Worm (Caenorhabditis elegans) whole organism, L1 larva: ENCODE measurements around the gene sdhd-1.
A peak's percentile ranks its signal among the peaks of the same experiment; 100 is the strongest.

ENCODE experiments used
- C04F5.9 ChIP-seq: sonication (generic microtip); optimal IDR thresholded peaks from 2 replicates; lab custom pipeline; 2016; ENCODE audit warnings: missing genetic modification characterization, missing compliant biosample characterization
- C16A3.4 ChIP-seq: fragments of 150-350 bp; optimal IDR thresholded peaks from 2 replicates; lab custom pipeline; 2014; ENCODE audit warnings: missing biosample characterization, missing genetic modification characterization
- C34B4.2 ChIP-seq: sonication (generic microtip); optimal IDR thresholded peaks from 2 replicates; lab custom pipeline; 2017; ENCODE audit warnings: mild to moderate bottlenecking, missing genetic modification characterization, missing compliant biosample characterization
- aha-1 ChIP-seq: fragments of 150-350 bp; optimal IDR thresholded peaks from 2 replicates; lab custom pipeline; 2014; ENCODE audit warnings: missing biosample characterization, missing genetic modification characterization
- aly-2 ChIP-seq: fragments of 150-350 bp; optimal IDR thresholded peaks from 2 replicates; lab custom pipeline; 2014; ENCODE audit warnings: missing biosample characterization, missing genetic modification characterization
- ama-1 ChIP-seq: fragments of 150-350 bp; optimal IDR thresholded peaks from 2 replicates; lab custom pipeline; 2014
- blmp-1 ChIP-seq: fragments of 150-350 bp; optimal IDR thresholded peaks from 2 replicates; lab custom pipeline; 2014; ENCODE audit warnings: missing biosample characterization, missing genetic modification characterization
- ceh-63 ChIP-seq: fragments of 200-800 bp; sonication (Bioruptor generic); optimal IDR thresholded peaks from 2 replicates; lab custom pipeline; 2018; ENCODE audit warnings: mild to moderate bottlenecking, missing genetic modification characterization, missing compliant biosample characterization
- ceh-82 ChIP-seq, 3 experiments: fragments of 150-350 bp in 1 of 3; sonication (generic microtip) in 2 of 3; optimal IDR thresholded peaks; 2 replicates each; lab custom pipeline; 2014 to 2017; ENCODE audit warnings: missing biosample characterization in 3 of 3, missing genetic modification characterization in 3 of 3
- ceh-90 ChIP-seq: sonication (generic microtip); optimal IDR thresholded peaks from 2 replicates; lab custom pipeline; 2016; ENCODE audit warnings: missing genetic modification characterization, missing compliant biosample characterization
- ces-1 ChIP-seq: fragments of 150-350 bp; optimal IDR thresholded peaks from 2 replicates; lab custom pipeline; 2014; ENCODE audit warnings: missing biosample characterization, missing genetic modification reagents, missing genetic modification characterization
- dpl-1 ChIP-seq, 3 experiments: fragments of 150-350 bp in 2 of 3; sonication (generic microtip) in 1 of 3; optimal IDR thresholded peaks; 2 replicates each; lab custom pipeline; 2014 to 2017; ENCODE audit warnings: missing biosample characterization in 3 of 3, missing genetic modification characterization in 3 of 3, missing genetic modification reagents in 3 of 3
- dsc-1 ChIP-seq: sonication (generic microtip); optimal IDR thresholded peaks from 2 replicates; lab custom pipeline; 2016; ENCODE audit warnings: mild to moderate bottlenecking, missing genetic modification characterization, missing compliant biosample characterization
- efl-3 ChIP-seq: fragments of 200-800 bp; sonication (Bioruptor generic); optimal IDR thresholded peaks from 2 replicates; lab custom pipeline; 2018; ENCODE audit warnings: mild to moderate bottlenecking, missing genetic modification characterization, missing compliant biosample characterization
- egl-27 ChIP-seq, 2 experiments: fragments of 150-350 bp in 1 of 2; sonication (generic microtip); optimal IDR thresholded peaks; 3 replicates each; lab custom pipeline; 2017 to 2018; ENCODE audit warnings: missing biosample characterization in 2 of 2, missing genetic modification characterization in 2 of 2, missing genetic modification reagents in 2 of 2
- elt-2 ChIP-seq: sonication (generic microtip); optimal IDR thresholded peaks from 2 replicates; lab custom pipeline; 2016; ENCODE audit warnings: missing genetic modification characterization, mild to moderate bottlenecking, inconsistent platforms, missing compliant biosample characterization, missing genetic modification reagents
- elt-3 ChIP-seq, 6 experiments: fragments of 150-350 bp in 1 of 6; sonication (generic microtip); optimal IDR thresholded peaks; 2 replicates each; lab custom pipeline; 2017 to 2018; ENCODE audit warnings: missing biosample characterization in 6 of 6, missing genetic modification characterization in 6 of 6, inconsistent platforms in 1 of 6
- fkh-10 ChIP-seq: sonication (generic microtip); optimal IDR thresholded peaks from 2 replicates; lab custom pipeline; 2017; ENCODE audit warnings: missing biosample characterization, missing genetic modification reagents, missing genetic modification characterization
- fkh-4 ChIP-seq: sonication (generic microtip); optimal IDR thresholded peaks from 2 replicates; lab custom pipeline; 2016; ENCODE audit warnings: missing compliant biosample characterization, missing genetic modification characterization, borderline replicate concordance
- fkh-8 ChIP-seq: sonication (generic microtip); optimal IDR thresholded peaks from 2 replicates; lab custom pipeline; 2016; ENCODE audit warnings: mild to moderate bottlenecking, missing genetic modification characterization, missing compliant biosample characterization
- grh-1 ChIP-seq: fragments of 200-800 bp; sonication (Bioruptor generic); IDR thresholded peaks from 2 replicates; pipeline ENCODE4 v1.3.6; 2022; ENCODE audit warnings: missing genetic modification reagents, missing genetic modification characterization, missing compliant biosample characterization
- hlh-17 ChIP-seq: fragments of 200-800 bp; sonication (Bioruptor generic); optimal IDR thresholded peaks from 2 replicates; lab custom pipeline; 2018; ENCODE audit warnings: missing genetic modification characterization, mild to moderate bottlenecking, missing compliant biosample characterization, moderate library complexity, borderline replicate concordance
- hpl-2 ChIP-seq: fragments of 150-350 bp; optimal IDR thresholded peaks from 2 replicates; lab custom pipeline; 2014; ENCODE audit warnings: missing biosample characterization, missing genetic modification reagents, missing genetic modification characterization
- irx-1 ChIP-seq: sonication (generic microtip); optimal IDR thresholded peaks from 2 replicates; lab custom pipeline; 2016; ENCODE audit warnings: missing genetic modification characterization, missing compliant biosample characterization
- isw-1 ChIP-seq: fragments of 200-800 bp; sonication (Bioruptor generic); IDR thresholded peaks from 2 replicates; pipeline ENCODE4 v1.3.6; 2022; ENCODE audit warnings: missing genetic modification characterization, missing compliant biosample characterization
- jun-1 ChIP-seq: fragments of 150-350 bp; optimal IDR thresholded peaks from 2 replicates; lab custom pipeline; 2014; ENCODE audit warnings: missing biosample characterization, missing genetic modification reagents, missing genetic modification characterization
- lin-14 ChIP-seq: fragments of 200-800 bp; sonication (Bioruptor generic); optimal IDR thresholded peaks from 2 replicates; lab custom pipeline; 2018; ENCODE audit warnings: mild to moderate bottlenecking, missing genetic modification characterization, moderate library complexity, missing compliant biosample characterization
- lin-35 ChIP-seq, 2 experiments: fragments of 150-350 bp; optimal IDR thresholded peaks; 2 replicates each; lab custom pipeline; 2014; ENCODE audit warnings: missing biosample characterization in 2 of 2, missing genetic modification characterization in 2 of 2, missing genetic modification reagents in 2 of 2
- lsy-2 ChIP-seq, 2 experiments: fragments of 150-350 bp; optimal IDR thresholded peaks; 2 replicates each; lab custom pipeline; 2014; ENCODE audit warnings: missing biosample characterization in 2 of 2, missing genetic modification characterization in 2 of 2
- mef-2 ChIP-seq: fragments of 150-350 bp; optimal IDR thresholded peaks from 2 replicates; lab custom pipeline; 2014; ENCODE audit warnings: missing biosample characterization, missing genetic modification characterization
- mep-1 ChIP-seq: fragments of 150-350 bp; optimal IDR thresholded peaks from 2 replicates; lab custom pipeline; 2014; ENCODE audit warnings: missing biosample characterization, missing genetic modification characterization
- nhr-12 ChIP-seq: sonication (generic microtip); optimal IDR thresholded peaks from 2 replicates; lab custom pipeline; 2017; ENCODE audit warnings: missing biosample characterization, missing genetic modification characterization
- nhr-20 ChIP-seq: sonication (generic microtip); optimal IDR thresholded peaks from 2 replicates; lab custom pipeline; 2016; ENCODE audit warnings: mild to moderate bottlenecking, missing genetic modification characterization, missing compliant biosample characterization
- nhr-237 ChIP-seq: fragments of 150-350 bp; optimal IDR thresholded peaks from 2 replicates; lab custom pipeline; 2014; ENCODE audit warnings: missing biosample characterization, missing genetic modification characterization
- nhr-28 ChIP-seq: fragments of 150-350 bp; optimal IDR thresholded peaks from 2 replicates; lab custom pipeline; 2014; ENCODE audit warnings: missing biosample characterization, missing genetic modification characterization
- nhr-71 ChIP-seq: sonication (generic microtip); optimal IDR thresholded peaks from 2 replicates; lab custom pipeline; 2016; ENCODE audit warnings: mild to moderate bottlenecking, missing genetic modification characterization, moderate library complexity, missing compliant biosample characterization
- nhr-76 ChIP-seq: sonication (generic microtip); optimal IDR thresholded peaks from 2 replicates; lab custom pipeline; 2017; ENCODE audit warnings: missing biosample characterization, missing genetic modification characterization
- nhr-84 ChIP-seq: sonication (generic microtip); optimal IDR thresholded peaks from 2 replicates; lab custom pipeline; 2017; ENCODE audit warnings: missing biosample characterization, missing genetic modification characterization
- nhr-85 ChIP-seq: sonication (generic microtip); peaks from one replicate; lab custom pipeline; 2016; ENCODE audit warnings: missing genetic modification characterization, inconsistent platforms, missing compliant biosample characterization
- nhr-90 ChIP-seq: sonication (generic microtip); optimal IDR thresholded peaks from 2 replicates; lab custom pipeline; 2016; ENCODE audit warnings: mild to moderate bottlenecking, missing genetic modification characterization, missing compliant biosample characterization; ENCODE audit not compliant: poor library complexity
- pag-3 ChIP-seq: sonication (generic microtip); optimal IDR thresholded peaks from 2 replicates; lab custom pipeline; 2017; ENCODE audit warnings: missing genetic modification characterization, mild to moderate bottlenecking, missing compliant biosample characterization, antibody characterized with exemption, borderline replicate concordance; ENCODE audit not compliant: insufficient read depth
- skn-1 ChIP-seq: fragments of 150-350 bp; optimal IDR thresholded peaks from 2 replicates; lab custom pipeline; 2014; ENCODE audit warnings: missing biosample characterization, missing genetic modification characterization
- snpc-4 ChIP-seq: fragments of 150-350 bp; optimal IDR thresholded peaks from 2 replicates; lab custom pipeline; 2014; ENCODE audit warnings: missing biosample characterization, missing genetic modification characterization
- sup-37 ChIP-seq: fragments of 200-800 bp; sonication (Bioruptor generic); optimal IDR thresholded peaks from 2 replicates; lab custom pipeline; 2018; ENCODE audit warnings: mild to moderate bottlenecking, missing genetic modification characterization, missing compliant biosample characterization
- swsn-7 ChIP-seq: sonication (generic microtip); optimal IDR thresholded peaks from 2 replicates; lab custom pipeline; 2016; ENCODE audit warnings: missing genetic modification characterization, missing compliant biosample characterization
- unc-130 ChIP-seq: fragments of 150-350 bp; optimal IDR thresholded peaks from 2 replicates; lab custom pipeline; 2017; ENCODE audit warnings: missing biosample characterization, missing genetic modification characterization, inconsistent platforms
- unc-62 ChIP-seq: fragments of 150-350 bp; optimal IDR thresholded peaks from 2 replicates; lab custom pipeline; 2014; ENCODE audit warnings: missing biosample characterization, missing genetic modification reagents, missing genetic modification characterization
- unc-86 ChIP-seq: sonication (generic microtip); optimal IDR thresholded peaks from 2 replicates; lab custom pipeline; 2016; ENCODE audit warnings: missing genetic modification characterization, missing compliant biosample characterization
- unc-98 ChIP-seq: fragments of 200-800 bp; sonication (Bioruptor generic); IDR thresholded peaks from 2 replicates; pipeline ENCODE4 v1.3.6; 2022; ENCODE audit warnings: missing genetic modification characterization, missing compliant biosample characterization
- vab-15 ChIP-seq: sonication (generic microtip); optimal IDR thresholded peaks from 2 replicates; lab custom pipeline; 2017; ENCODE audit warnings: missing genotype, mild to moderate bottlenecking, missing genetic modification characterization, missing compliant biosample characterization
- xbp-1 ChIP-seq: sonication (generic microtip); optimal IDR thresholded peaks from 2 replicates; lab custom pipeline; 2016; ENCODE audit warnings: missing genetic modification characterization, missing compliant biosample characterization
- zip-4 ChIP-seq: fragments of 200-800 bp; sonication (Bioruptor generic); optimal IDR thresholded peaks from 2 replicates; lab custom pipeline; 2018; ENCODE audit warnings: mild to moderate bottlenecking, missing genetic modification characterization, moderate library complexity, missing compliant biosample characterization
- ztf-11 ChIP-seq, 2 experiments: sonication (generic microtip); optimal IDR thresholded peaks; 2 replicates each; lab custom pipeline; 2016 to 2017; ENCODE audit warnings: missing genetic modification characterization in 2 of 2, missing biosample characterization in 1 of 2, missing compliant biosample characterization in 1 of 2
- ztf-4 ChIP-seq: fragments of 150-350 bp; optimal IDR thresholded peaks from 2 replicates; lab custom pipeline; 2014; ENCODE audit warnings: missing biosample characterization, missing genetic modification characterization

Gene sdhd-1

ce11 chrII:11049876-11050275, at the start of gene sdhd-1, which contains the start of gene ilkp-1:
sdhd-1 (minus strand) TSS chrII:11049913.
ilkp-1 (plus strand) TSS chrII:11050255.
- TF ChIP-seq mef-2 (tag; lab: Kevin White, UChicago) = no peak
- peak in 1 of 3 experiments; percentile 31 for TF ChIP-seq ceh-82 (tag; optimal IDR thresholded peaks at IDR 0.05; lab: Kevin White, UChicago)
- TF ChIP-seq hlh-17 (GFP tag; lab: Kevin White, UChicago) = no peak
- no peak for TF ChIP-seq ztf-4
- no peak for TF ChIP-seq ama-1 (lab: Kevin White, UChicago)
- no peak for TF ChIP-seq C34B4.2 (tag; lab: Kevin White, UChicago)
- TF ChIP-seq ztf-11 (tag; optimal IDR thresholded peaks at IDR 0.05; lab: Kevin White, UChicago) = no peak
- peak; percentile 59 for TF ChIP-seq nhr-71 (tag; lab: Kevin White, UChicago)
- TF ChIP-seq fkh-8 (tag; lab: Kevin White, UChicago) = no peak
- TF ChIP-seq pag-3 = no peak
- TF ChIP-seq mep-1 (tag; lab: Kevin White, UChicago) = peak; percentile 69
- no peak for TF ChIP-seq nhr-237 (tag; lab: Kevin White, UChicago)
- peak; percentile 32 for TF ChIP-seq skn-1
- TF ChIP-seq C04F5.9 (tag; lab: Kevin White, UChicago) = no peak
- no peak for TF ChIP-seq nhr-28 (tag; lab: Kevin White, UChicago)
- no peak for TF ChIP-seq jun-1
- TF ChIP-seq ceh-90 (tag; lab: Kevin White, UChicago) = no peak
- peak; percentile 26 for TF ChIP-seq nhr-90 (tag; lab: Kevin White, UChicago)
- peak; percentile 83 to 90 for TF ChIP-seq lin-35 (GFP tag; optimal IDR thresholded peaks at IDR 0.05; lab: Kevin White, UChicago)
- TF ChIP-seq fkh-10 (GFP tag; lab: Kevin White, UChicago) = no peak
- no peak for TF ChIP-seq zip-4 (GFP tag; lab: Kevin White, UChicago)
- TF ChIP-seq nhr-20 (tag; lab: Kevin White, UChicago) = peak; percentile 34
- no peak for TF ChIP-seq hpl-2 (GFP tag; lab: Kevin White, UChicago)
- TF ChIP-seq unc-62 (GFP tag; lab: Kevin White, UChicago) = no peak
- no peak for TF ChIP-seq aha-1 (tag; lab: Kevin White, UChicago)
- TF ChIP-seq fkh-4 (tag; lab: Kevin White, UChicago) = no peak
- no peak for TF ChIP-seq efl-3 (GFP tag; lab: Kevin White, UChicago)
- no peak for TF ChIP-seq sup-37 (GFP tag; lab: Kevin White, UChicago)
- TF ChIP-seq grh-1 (GFP tag; lab: Robert Waterston, UW) = no peak
- TF ChIP-seq aly-2 = no peak
- no peak for TF ChIP-seq snpc-4
- no peak for TF ChIP-seq vab-15 (tag; lab: Kevin White, UChicago)
- TF ChIP-seq unc-98 = no peak
- peak; percentile 34 for TF ChIP-seq swsn-7 (tag; lab: Kevin White, UChicago)
- TF ChIP-seq nhr-12 (tag; lab: Kevin White, UChicago) = no peak
- peak; percentile 74 for TF ChIP-seq blmp-1
- TF ChIP-seq ces-1 (GFP tag; lab: Kevin White, UChicago) = no peak
- TF ChIP-seq elt-2 (tag; lab: Kevin White, UChicago) = no peak
- peak; percentile 18 for TF ChIP-seq unc-130 (tag; lab: Kevin White, UChicago)
- TF ChIP-seq irx-1 = no peak
- TF ChIP-seq unc-86 (tag; lab: Kevin White, UChicago) = no peak
- peak; percentile 19 for TF ChIP-seq xbp-1
- no peak for TF ChIP-seq ceh-63 (GFP tag; lab: Kevin White, UChicago)
- peak; percentile 67 for TF ChIP-seq C16A3.4
- TF ChIP-seq egl-27 (tag; optimal IDR thresholded peaks at IDR 0.05; lab: Kevin White, UChicago) = no peak
- no peak for TF ChIP-seq nhr-85 (tag; lab: Kevin White, UChicago)
- TF ChIP-seq dpl-1 (GFP tag; optimal IDR thresholded peaks at IDR 0.05; lab: Kevin White, UChicago) = peak; percentile 74 to 86 (median 77)
- peak; percentile 68 for TF ChIP-seq lin-14 (GFP tag; lab: Kevin White, UChicago)
- TF ChIP-seq elt-3 (tag; optimal IDR thresholded peaks at IDR 0.05; lab: Kevin White, UChicago) = peak in 1 of 6 experiments; percentile 54
- peak; percentile 38 for TF ChIP-seq dsc-1 (tag; lab: Kevin White, UChicago)
- no peak for TF ChIP-seq nhr-76 (tag; lab: Kevin White, UChicago)
- no peak for TF ChIP-seq nhr-84 (tag; lab: Kevin White, UChicago)
- peak; percentile 53 to 79 for TF ChIP-seq lsy-2 (tag; optimal IDR thresholded peaks at IDR 0.05; lab: Kevin White, UChicago)
- no peak for TF ChIP-seq isw-1 (GFP tag; lab: Robert Waterston, UW)
